Fruit fly (Drosophila melanogaster) whole organism, wandering third instar larva: ENCODE data around the gene CG43760.

Experiments
- Abd-B ChIP-seq: fragments of >200 bp; optimal IDR thresholded peaks from 2 replicates; lab custom pipeline; 2017; ENCODE audit warnings: missing biosample characterization, missing genetic modification characterization
- CG32264 ChIP-seq: fragments of 200-800 bp; sonication (Bioruptor generic); optimal IDR thresholded peaks from 2 replicates; lab custom pipeline; 2016; ENCODE audit warnings: missing biosample characterization, missing genetic modification characterization
- CG9705 ChIP-seq: fragments of 200-800 bp; sonication (Bioruptor generic); optimal IDR thresholded peaks from 2 replicates; lab custom pipeline; 2018; ENCODE audit warnings: missing biosample characterization, mild to moderate bottlenecking, missing genetic modification characterization
- CrebA ChIP-seq: fragments of 200-800 bp; sonication (Bioruptor generic); optimal IDR thresholded peaks from 2 replicates; lab custom pipeline; 2016; ENCODE audit warnings: missing biosample characterization, mild to moderate bottlenecking, missing genetic modification characterization, borderline replicate concordance
- Dfd ChIP-seq: fragments of >200 bp; optimal IDR thresholded peaks from 2 replicates; lab custom pipeline; 2017; ENCODE audit warnings: missing biosample characterization, missing genetic modification characterization
- Dif ChIP-seq: fragments of 200-275, 200-300 bp; sonication (Bioruptor generic); optimal IDR thresholded peaks from 2 replicates; lab custom pipeline; 2018; ENCODE audit warnings: missing biosample characterization, missing genetic modification characterization; ENCODE audit not compliant: partially characterized antibody
- GATAd ChIP-seq: sonication (Bioruptor generic); optimal IDR thresholded peaks from 2 replicates; lab custom pipeline; 2016; ENCODE audit warnings: missing biosample characterization, missing genetic modification characterization
- HLH106 ChIP-seq: fragments of 200-800 bp; optimal IDR thresholded peaks from 3 replicates; lab custom pipeline; 2019; ENCODE audit warnings: missing biosample characterization, mild to moderate bottlenecking, missing genetic modification characterization, moderate library complexity
- Hnf4 ChIP-seq: fragments of 200-800 bp; sonication (Bioruptor generic); optimal IDR thresholded peaks from 2 replicates; lab custom pipeline; 2016; ENCODE audit warnings: missing biosample characterization, mild to moderate bottlenecking, missing genetic modification characterization
- Hr78 ChIP-seq: fragments of >200 bp; optimal IDR thresholded peaks from 2 replicates; lab custom pipeline; 2017; ENCODE audit warnings: missing biosample characterization, missing genetic modification characterization
- Hr83 ChIP-seq: fragments of 200-300 bp; sonication (Bioruptor generic); optimal IDR thresholded peaks from 2 replicates; lab custom pipeline; 2016; ENCODE audit warnings: missing biosample characterization, mild to moderate bottlenecking, missing genetic modification characterization, moderate library complexity; ENCODE audit not compliant: poor library complexity, severe bottlenecking
- Jra ChIP-seq: sonication (Bioruptor generic); optimal IDR thresholded peaks from 2 replicates; lab custom pipeline; 2016; ENCODE audit warnings: missing biosample characterization, missing genetic modification characterization
- Myc ChIP-seq: fragments of >200 bp; optimal IDR thresholded peaks from 2 replicates; lab custom pipeline; 2017
- N ChIP-seq: fragments of >200 bp; optimal IDR thresholded peaks from 2 replicates; lab custom pipeline; 2018; ENCODE audit warnings: missing biosample characterization, missing external identifiers, missing genetic modification characterization
- OdsH ChIP-seq: fragments of 200-800 bp; sonication (Bioruptor generic); optimal IDR thresholded peaks from 2 replicates; lab custom pipeline; 2016; ENCODE audit warnings: missing biosample characterization, mild to moderate bottlenecking, missing genetic modification characterization
- Rel ChIP-seq, 2 experiments: fragments of 200-800 bp; sonication (Bioruptor generic) in 1 of 2; optimal IDR thresholded peaks; 2 replicates in 1 of 2; 3 replicates in 1 of 2; lab custom pipeline; 2016 to 2019; ENCODE audit warnings: mild to moderate bottlenecking in 2 of 2, missing biosample characterization in 2 of 2, missing genetic modification characterization in 2 of 2, moderate library complexity in 1 of 2
- Sp1 ChIP-seq: fragments of 200-800 bp; sonication (Bioruptor generic); optimal IDR thresholded peaks from 3 replicates; lab custom pipeline; 2019; ENCODE audit warnings: missing biosample characterization, mild to moderate bottlenecking, missing genetic modification characterization, moderate library complexity
- Vsx2 ChIP-seq: fragments of 200-300, 225-300 bp; sonication (Bioruptor generic); optimal IDR thresholded peaks from 2 replicates; lab custom pipeline; 2018; ENCODE audit warnings: missing biosample characterization, missing genetic modification characterization; ENCODE audit not compliant: partially characterized antibody
- br ChIP-seq: fragments of 200-800 bp; sonication (Bioruptor generic); optimal IDR thresholded peaks from 2 replicates; lab custom pipeline; 2016; ENCODE audit warnings: missing biosample characterization, missing genetic modification characterization
- brk ChIP-seq: fragments of 200-800 bp; sonication (Bioruptor generic); optimal IDR thresholded peaks from 2 replicates; lab custom pipeline; 2016; ENCODE audit warnings: missing biosample characterization, mild to moderate bottlenecking, missing genetic modification characterization
- dl ChIP-seq, 2 experiments: fragments of 175-275, 200-275 bp in 1 of 2; fragments of 200-275 bp in 1 of 2; sonication (Bioruptor generic); optimal IDR thresholded peaks; lab custom pipeline; 2018; ENCODE audit warnings: mild to moderate bottlenecking in 2 of 2, missing biosample characterization in 2 of 2, missing genetic modification characterization in 2 of 2, moderate library complexity in 2 of 2; ENCODE audit not compliant: partially characterized antibody in 2 of 2, insufficient read depth in 1 of 2
- dmrt93B ChIP-seq: fragments of 200-800 bp; sonication (Bioruptor generic); optimal IDR thresholded peaks from 2 replicates; lab custom pipeline; 2018; ENCODE audit warnings: missing biosample characterization, mild to moderate bottlenecking, missing genetic modification characterization
- dsf ChIP-seq: sonication (Bioruptor generic); optimal IDR thresholded peaks from 2 replicates; lab custom pipeline; 2016; ENCODE audit warnings: missing biosample characterization, missing genetic modification characterization, borderline replicate concordance
- ey ChIP-seq: fragments of 200-800 bp; sonication (Bioruptor generic); optimal IDR thresholded peaks from 2 replicates; lab custom pipeline; 2016; ENCODE audit warnings: missing biosample characterization, missing genetic modification characterization
- foxo ChIP-seq, 2 experiments: fragments of 200-800 bp; sonication (Bioruptor generic); optimal IDR thresholded peaks; 2 replicates in 1 of 2; 3 replicates in 1 of 2; lab custom pipeline; 2016 to 2017; ENCODE audit warnings: missing biosample characterization in 2 of 2, missing genetic modification characterization in 2 of 2
- fru ChIP-seq: fragments of 200-800 bp; sonication (Bioruptor generic); optimal IDR thresholded peaks from 3 replicates; lab custom pipeline; 2016; ENCODE audit warnings: missing biosample characterization, mild to moderate bottlenecking, missing genetic modification characterization
- h ChIP-seq: fragments of 200-800 bp; sonication (Bioruptor generic); optimal IDR thresholded peaks from 3 replicates; lab custom pipeline; 2016; ENCODE audit warnings: missing biosample characterization, mild to moderate bottlenecking, missing genetic modification characterization
- jim ChIP-seq: fragments of 175-275, 200-325 bp; sonication (Bioruptor generic); optimal IDR thresholded peaks from 2 replicates; lab custom pipeline; 2016; ENCODE audit warnings: missing biosample characterization, mild to moderate bottlenecking, missing genetic modification characterization
- lola ChIP-seq: fragments of >200 bp; optimal IDR thresholded peaks from 2 replicates; lab custom pipeline; 2017; ENCODE audit warnings: missing biosample characterization, missing genetic modification characterization
- pan ChIP-seq: fragments of >200 bp; optimal IDR thresholded peaks from 2 replicates; lab custom pipeline; 2017
- psq ChIP-seq: fragments of 200-800 bp; sonication (Bioruptor generic); optimal IDR thresholded peaks from 3 replicates; lab custom pipeline; 2017; ENCODE audit warnings: missing biosample characterization, mild to moderate bottlenecking, missing genetic modification characterization, moderate library complexity
- rgr ChIP-seq: fragments of 200-800 bp; sonication (Bioruptor generic); optimal IDR thresholded peaks from 3 replicates; lab custom pipeline; 2016; ENCODE audit warnings: missing biosample characterization, mild to moderate bottlenecking, missing genetic modification characterization
- sage ChIP-seq: fragments of 200-800 bp; sonication (Bioruptor generic); optimal IDR thresholded peaks from 2 replicates; lab custom pipeline; 2016; ENCODE audit warnings: missing biosample characterization, mild to moderate bottlenecking, missing genetic modification characterization
- sv ChIP-seq: fragments of 200-800 bp; sonication (Bioruptor generic); optimal IDR thresholded peaks from 3 replicates; lab custom pipeline; 2016; ENCODE audit warnings: missing biosample characterization, missing genetic modification characterization
- tai ChIP-seq: sonication (Bioruptor generic); optimal IDR thresholded peaks from 2 replicates; lab custom pipeline; 2016; ENCODE audit warnings: missing biosample characterization, missing genetic modification characterization
- usp ChIP-seq: fragments of >200 bp; optimal IDR thresholded peaks from 2 replicates; lab custom pipeline; 2017; ENCODE audit warnings: missing biosample characterization, missing genetic modification characterization
- woc ChIP-seq: sonication (Bioruptor generic); optimal IDR thresholded peaks from 2 replicates; lab custom pipeline; 2016; ENCODE audit warnings: missing biosample characterization, mild to moderate bottlenecking, missing genetic modification characterization

CG43760 gene

DNA sequence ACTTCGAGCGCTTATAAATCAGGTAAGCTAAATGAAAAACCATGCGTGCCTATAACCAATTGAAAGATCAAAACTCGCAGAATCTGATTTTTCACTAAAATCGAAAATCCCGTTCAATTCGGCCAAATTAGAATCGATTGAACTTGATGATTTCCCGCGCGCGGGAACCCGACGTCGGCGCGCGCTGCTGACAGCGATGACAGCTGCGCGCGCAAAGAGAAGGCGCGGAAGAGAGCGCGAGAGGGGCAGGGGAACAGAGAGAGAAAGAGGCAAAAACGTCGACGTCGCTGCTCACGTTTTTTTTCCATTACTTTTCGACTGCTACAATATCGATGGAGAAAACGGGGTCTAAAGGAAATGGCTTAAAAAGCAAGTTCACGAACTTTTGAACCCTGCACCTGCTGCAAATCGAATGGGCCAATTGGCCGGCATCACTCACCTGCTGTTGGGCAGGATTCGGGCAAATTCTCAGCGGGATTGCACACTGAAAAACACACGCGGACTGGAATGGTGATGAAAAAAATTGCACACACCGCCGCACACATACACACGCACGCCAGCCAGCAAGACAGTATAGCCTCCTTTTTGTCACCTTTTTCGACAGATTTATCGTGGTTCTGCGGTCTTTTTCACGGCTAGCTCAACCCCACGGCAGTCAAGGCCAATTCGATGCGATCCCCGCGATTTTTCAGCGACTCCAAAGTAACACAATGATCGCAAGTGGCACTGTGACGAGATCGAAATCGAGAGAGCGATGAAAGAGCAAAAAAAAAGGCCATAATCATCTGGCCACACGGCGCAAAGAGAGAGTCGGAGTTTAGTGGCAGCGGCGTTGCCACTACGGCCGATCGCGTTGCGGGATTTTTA lies 29.0 kb downstream of the CG43760 start, which contains the start of gene CycE:
Gene CycE, minus strand, starts transcription at position 757 of the 867 bp plus-strand sequence.
- peak; percentile 72 for TF ChIP-seq fru (GFP tag; lab: Kevin White, UChicago)
- TF ChIP-seq CrebA (GFP tag; lab: Kevin White, UChicago): no peak
- peak; percentile 30 for TF ChIP-seq Dif (GFP tag; lab: Kevin White, UChicago)
- no peak for TF ChIP-seq Rel (GFP tag; optimal IDR thresholded peaks at IDR 0.05; lab: Kevin White, UChicago)
- TF ChIP-seq Rel (tag; optimal IDR thresholded peaks at IDR 0.05; lab: Kevin White, UChicago): peak; percentile 0
- TF ChIP-seq, all 38 proteins: peak for 3

DNA sequence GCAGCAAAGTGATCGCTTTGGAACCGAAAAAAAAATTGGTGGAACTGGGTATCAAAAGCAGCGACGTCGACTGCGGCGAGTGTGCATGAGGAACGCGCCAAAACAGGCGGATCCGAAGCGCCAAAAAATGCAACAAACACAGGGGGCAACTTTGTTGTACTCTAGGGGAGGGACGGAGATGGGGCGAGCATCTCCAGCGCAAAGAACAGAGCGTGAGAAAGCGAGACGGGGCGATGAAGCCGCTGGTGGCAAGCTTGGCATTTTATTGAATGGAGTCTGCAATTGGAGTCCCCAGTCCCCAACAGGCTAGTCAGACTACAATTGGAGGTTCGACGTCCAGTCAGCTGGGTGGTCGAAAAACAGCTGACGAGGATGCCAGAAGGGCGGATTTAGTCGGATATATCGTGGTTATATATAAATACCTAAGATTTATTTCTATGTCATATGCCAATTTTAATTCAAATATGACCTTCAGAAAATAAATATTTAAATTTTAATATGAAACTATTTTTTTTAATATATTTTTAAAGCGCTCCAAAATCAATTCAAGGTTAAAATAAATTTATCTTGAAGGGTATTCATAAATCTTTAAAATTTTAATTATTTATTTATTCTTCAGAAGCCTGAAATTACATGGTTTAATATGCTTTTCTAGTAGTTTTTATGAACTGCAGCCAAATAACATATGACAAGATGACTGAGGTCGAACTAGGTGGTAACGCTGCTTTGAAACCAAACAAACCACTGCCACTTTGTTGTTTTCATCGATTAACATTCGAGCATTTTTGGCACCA lies 29.9 kb downstream of the CG43760 start:
- TF ChIP-seq Hr83 (no peak), dmrt93B (no peak), dsf (GFP tag; lab: Kevin White, UChicago) (peak; percentile 10), dl (GFP tag; optimal IDR thresholded peaks at IDR 0.05; lab: Kevin White, UChicago; ENCODE audit: insufficient read depth in 1 of 2, partially characterized antibody in 2 of 2) (no peak), tai (no peak), Jra (GFP tag; lab: Kevin White, UChicago) (peak; percentile 24), Rel (GFP tag; optimal IDR thresholded peaks at IDR 0.05; lab: Kevin White, UChicago) (no peak), Rel (tag; optimal IDR thresholded peaks at IDR 0.05; lab: Kevin White, UChicago) (peak; percentile 64), OdsH (peak; percentile 84), fru (GFP tag; lab: Kevin White, UChicago) (peak; percentile 51), N (GFP tag; lab: Kevin White, UChicago) (no peak), CrebA (GFP tag; lab: Kevin White, UChicago) (no peak), foxo (GFP tag; optimal IDR thresholded peaks at IDR 0.05; lab: Kevin White, UChicago) (peak in 1 of 2 experiments; percentile 87), Dif (GFP tag; lab: Kevin White, UChicago) (peak; percentile 31), usp (GFP tag; lab: Kevin White, UChicago) (no peak), Hnf4 (GFP tag; lab: Kevin White, UChicago) (peak; percentile 37), br (GFP tag; lab: Kevin White, UChicago) (peak; percentile 61), CG9705 (GFP tag; lab: Kevin White, UChicago) (peak; percentile 80), lola (GFP tag; lab: Kevin White, UChicago) (no peak), Sp1 (GFP tag; lab: Kevin White, UChicago) (peak; percentile 94), sage (GFP tag; lab: Kevin White, UChicago) (no peak), GATAd (no peak), Myc (lab: Kevin White, UChicago) (no peak), rgr (GFP tag; lab: Kevin White, UChicago) (peak; percentile 82), Hr78 (no peak), sv (GFP tag; lab: Kevin White, UChicago) (peak; percentile 66), h (peak; percentile 57), Abd-B (GFP tag; lab: Kevin White, UChicago) (no peak), HLH106 (tag; lab: Kevin White, UChicago) (peak; percentile 93), jim (GFP tag; lab: Kevin White, UChicago) (no peak), woc (GFP tag; lab: Kevin White, UChicago) (peak; percentile 47), Vsx2 (GFP tag; lab: Kevin White, UChicago) (no peak), Dfd (GFP tag; lab: Kevin White, UChicago) (no peak), ey (GFP tag; lab: Kevin White, UChicago) (peak; percentile 51), psq (GFP tag; lab: Kevin White, UChicago) (peak; percentile 79), pan (no peak), brk (GFP tag; lab: Kevin White, UChicago) (peak; percentile 12), CG32264 (GFP tag; lab: Kevin White, UChicago) (no peak)
